Worm (Caenorhabditis elegans) whole organism, L4 larva: ENCODE measurements around the gene C13A2.12.

ENCODE experiments used
- F26F4.8 ChIP-seq: fragments of 200-800 bp; sonication (Bioruptor generic); conservative IDR thresholded peaks from 2 replicates; pipeline ENCODE4 v1.3.6; 2022; ENCODE audit warnings: missing genetic modification characterization, missing compliant biosample characterization
- R02D3.7 ChIP-seq: fragments of 150-350 bp; sonication (generic microtip); optimal IDR thresholded peaks from 3 replicates; lab custom pipeline; 2014; ENCODE audit warnings: missing biosample characterization, missing genetic modification characterization
- T26A8.4 ChIP-seq: fragments of 200-800 bp; sonication (Bioruptor generic); IDR thresholded peaks from 2 replicates; pipeline ENCODE4 v1.3.6; 2022; ENCODE audit warnings: missing genetic modification characterization, missing compliant biosample characterization
- Y5F2A.4 ChIP-seq: fragments of 200-800 bp; sonication (Bioruptor generic); optimal IDR thresholded peaks from 2 replicates; lab custom pipeline; 2018; ENCODE audit warnings: mild to moderate bottlenecking, missing genetic modification characterization, missing compliant biosample characterization
- ZK337.2 ChIP-seq: fragments of 200-800 bp; sonication (Bioruptor generic); IDR thresholded peaks from 2 replicates; pipeline ENCODE4 v1.3.6; 2022; ENCODE audit warnings: missing genetic modification reagents, missing genetic modification characterization, missing compliant biosample characterization
- ZK546.5 ChIP-seq, 2 experiments: sonication (generic microtip); optimal IDR thresholded peaks; 2 replicates each; lab custom pipeline; 2017; ENCODE audit warnings: missing biosample characterization in 2 of 2, missing genetic modification characterization in 2 of 2
- aha-1 ChIP-seq: fragments of 150-350 bp; peaks from one replicate; lab custom pipeline; 2014; ENCODE audit warnings: missing biosample characterization, missing genetic modification characterization
- ceh-32 ChIP-seq: sonication (generic microtip); optimal IDR thresholded peaks from 2 replicates; lab custom pipeline; 2016; ENCODE audit warnings: mild to moderate bottlenecking, missing genetic modification characterization, missing compliant biosample characterization; ENCODE audit not compliant: poor library complexity
- ctbp-1 ChIP-seq: fragments of 200-800 bp; sonication (Bioruptor generic); IDR thresholded peaks from 2 replicates; pipeline ENCODE4 v1.3.6; 2022; ENCODE audit warnings: missing genetic modification reagents, missing genetic modification characterization, missing compliant biosample characterization
- daf-8 ChIP-seq: fragments of 200-800 bp; sonication (Bioruptor generic); IDR thresholded peaks from 2 replicates; pipeline ENCODE4 v1.3.6; 2022; ENCODE audit warnings: missing genetic modification characterization, missing compliant biosample characterization
- egl-43 ChIP-seq: fragments of 200-800 bp; sonication (Bioruptor generic); IDR thresholded peaks from 2 replicates; pipeline ENCODE4 v1.3.6; 2022; ENCODE audit warnings: missing genetic modification reagents, missing genetic modification characterization, missing compliant biosample characterization
- fkh-10 ChIP-seq: fragments of 150-350 bp; optimal IDR thresholded peaks from 2 replicates; lab custom pipeline; 2014; ENCODE audit warnings: missing biosample characterization, missing genetic modification reagents, missing genetic modification characterization
- fos-1 ChIP-seq: fragments of 150-350 bp; optimal IDR thresholded peaks from 2 replicates; lab custom pipeline; 2014; ENCODE audit warnings: missing biosample characterization, missing genetic modification characterization
- gei-8 ChIP-seq: fragments of 200-800 bp; sonication (Bioruptor generic); optimal IDR thresholded peaks from 2 replicates; lab custom pipeline; 2018; ENCODE audit warnings: mild to moderate bottlenecking, missing genetic modification characterization, missing compliant biosample characterization
- hif-1 ChIP-seq, 2 experiments: sonication (generic microtip); optimal IDR thresholded peaks; 2 replicates each; lab custom pipeline; 2016 to 2017; ENCODE audit warnings: missing compliant biosample characterization in 2 of 2, missing genetic modification characterization in 2 of 2, missing genetic modification reagents in 2 of 2, missing genotype in 2 of 2, mild to moderate bottlenecking in 1 of 2
- hlh-30 ChIP-seq: sonication (generic microtip); optimal IDR thresholded peaks from 2 replicates; lab custom pipeline; 2017; ENCODE audit warnings: antibody characterized with exemption, mild to moderate bottlenecking, missing genetic modification characterization, missing compliant biosample characterization; ENCODE audit not compliant: insufficient read depth
- jun-1 ChIP-seq: fragments of 150-350 bp; optimal IDR thresholded peaks from 2 replicates; lab custom pipeline; 2014; ENCODE audit warnings: missing biosample characterization, missing genetic modification reagents, missing genetic modification characterization
- lin-15B ChIP-seq: fragments of 150-350 bp; sonication (generic microtip); optimal IDR thresholded peaks from 3 replicates; lab custom pipeline; 2014; ENCODE audit warnings: missing biosample characterization, missing genetic modification characterization
- lin-38 ChIP-seq: fragments of 200-800 bp; sonication (Bioruptor generic); IDR thresholded peaks from 2 replicates; pipeline ENCODE4 v1.3.6; 2022; ENCODE audit warnings: missing genetic modification reagents, missing genetic modification characterization, missing compliant biosample characterization
- lir-3 ChIP-seq: sonication (generic microtip); optimal IDR thresholded peaks from 2 replicates; lab custom pipeline; 2016; ENCODE audit warnings: mild to moderate bottlenecking, missing genetic modification characterization, missing compliant biosample characterization
- lsy-2 ChIP-seq, 2 experiments: fragments of 150-350 bp in 1 of 2; sonication (generic microtip) in 1 of 2; optimal IDR thresholded peaks; 2 replicates each; lab custom pipeline; 2014 to 2017; ENCODE audit warnings: missing biosample characterization in 2 of 2, missing genetic modification characterization in 2 of 2
- mdl-1 ChIP-seq, 2 experiments: fragments of 150-350 bp in 1 of 2; sonication (generic microtip) in 1 of 2; optimal IDR thresholded peaks; 2 replicates each; lab custom pipeline; 2014 to 2017; ENCODE audit warnings: missing biosample characterization in 2 of 2, missing genetic modification characterization in 2 of 2
- mep-1 ChIP-seq: fragments of 150-350 bp; sonication (generic microtip); optimal IDR thresholded peaks from 3 replicates; lab custom pipeline; 2014; ENCODE audit warnings: missing biosample characterization, missing genetic modification characterization
- mes-2 ChIP-seq: sonication (generic microtip); optimal IDR thresholded peaks from 2 replicates; lab custom pipeline; 2016; ENCODE audit warnings: missing genotype, mild to moderate bottlenecking, missing genetic modification characterization, missing compliant biosample characterization; ENCODE audit not compliant: poor library complexity, severe bottlenecking
- mxl-2 ChIP-seq: fragments of 200-800 bp; sonication (Bioruptor generic); conservative IDR thresholded peaks from 2 replicates; pipeline ENCODE4 v1.3.6; 2022; ENCODE audit warnings: missing genetic modification reagents, missing genetic modification characterization, missing compliant biosample characterization
- nhr-237 ChIP-seq: sonication (generic microtip); optimal IDR thresholded peaks from 2 replicates; lab custom pipeline; 2017; ENCODE audit warnings: missing biosample characterization, missing genetic modification characterization
- nhr-25 ChIP-seq: sonication (generic microtip); optimal IDR thresholded peaks from 2 replicates; lab custom pipeline; 2017; ENCODE audit warnings: missing genetic modification characterization, mild to moderate bottlenecking, missing compliant biosample characterization, antibody characterized with exemption, moderate library complexity, borderline replicate concordance; ENCODE audit not compliant: insufficient read depth
- nhr-41 ChIP-seq: fragments of 200-800 bp; sonication (Bioruptor generic); IDR thresholded peaks from 2 replicates; pipeline ENCODE4 v1.3.6; 2022; ENCODE audit warnings: missing genetic modification reagents, missing genetic modification characterization, missing compliant biosample characterization
- nhr-42 ChIP-seq: fragments of 200-800 bp; sonication (Bioruptor generic); IDR thresholded peaks from 2 replicates; pipeline ENCODE4 v1.3.6; 2022; ENCODE audit warnings: missing genetic modification characterization, missing compliant biosample characterization
- nhr-76 ChIP-seq: fragments of 150-350 bp; optimal IDR thresholded peaks from 2 replicates; lab custom pipeline; 2014; ENCODE audit warnings: missing biosample characterization, missing genetic modification characterization
- snpc-4 ChIP-seq: fragments of 150-350 bp; optimal IDR thresholded peaks from 2 replicates; lab custom pipeline; 2014; ENCODE audit warnings: missing biosample characterization, missing genetic modification characterization
- unc-62 ChIP-seq, 3 experiments: fragments of 150-350 bp in 1 of 3; sonication (generic microtip); optimal IDR thresholded peaks in 2 of 3; peaks in 1 of 3; 1 replicate in 1 of 3; 2 replicates in 2 of 3; lab custom pipeline; 2014 to 2017; ENCODE audit warnings: missing biosample characterization in 3 of 3, missing genetic modification characterization in 3 of 3, missing genetic modification reagents in 3 of 3, missing genotype in 1 of 3
- zag-1 ChIP-seq: fragments of 150-350 bp; optimal IDR thresholded peaks from 2 replicates; lab custom pipeline; 2014; ENCODE audit warnings: missing biosample characterization, missing genetic modification characterization

Gene C13A2.12

DNA sequence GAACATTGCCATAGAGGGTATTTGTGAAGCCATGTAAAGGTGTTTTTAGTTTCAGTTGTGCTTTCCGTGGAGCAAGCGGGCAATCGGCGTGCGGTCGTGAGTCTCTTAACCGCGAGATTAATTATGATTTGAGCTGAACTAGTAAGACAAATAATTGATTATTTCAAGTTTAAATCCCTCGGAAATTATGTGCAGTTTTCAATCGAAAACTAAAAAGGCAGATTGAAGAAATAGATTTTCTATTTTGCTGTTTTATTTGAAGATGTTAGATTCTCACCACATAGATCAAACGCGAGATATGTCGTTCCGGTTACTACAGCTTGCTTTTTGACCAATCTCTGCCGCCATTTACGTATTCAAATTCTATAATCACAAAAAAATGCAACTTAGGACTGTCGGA lies 23.0 kb downstream of the C13A2.12 start, which contains the start of gene C13A2.3:
C13A2.3 (plus strand) TSS at position 301 of the 400 bp plus-strand sequence.
- TF ChIP-seq nhr-42, result no peak
- TF ChIP-seq unc-62 (GFP tag; optimal IDR thresholded peaks at IDR 0.05 in 1 of 2; lab: Kevin White, UChicago), result peak in 1 of 2 experiments; percentile 28
- no peak for TF ChIP-seq unc-62 (tag; optimal IDR thresholded peaks at IDR 0.05; lab: Kevin White, UChicago)

DNA sequence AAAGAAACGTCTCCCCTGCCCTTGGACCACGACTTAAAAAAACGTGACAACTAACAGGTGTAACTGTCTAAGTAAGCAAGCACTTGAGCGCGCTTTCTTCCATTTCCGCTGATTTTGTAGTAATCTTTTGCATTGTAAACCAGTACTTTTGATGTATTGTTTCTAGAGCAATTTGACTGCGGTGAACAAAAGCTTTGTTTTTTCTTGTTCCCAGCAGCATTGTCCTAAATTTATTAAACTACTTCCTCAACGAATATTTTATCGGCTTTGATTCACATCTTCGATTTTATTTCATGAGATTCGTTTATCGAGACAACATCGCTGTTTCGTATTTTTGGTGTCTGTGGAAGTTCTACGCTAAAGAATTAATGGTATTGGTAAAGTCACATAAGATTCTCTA lies 29.6 kb downstream of the C13A2.12 start, which contains the start of gene C13A2.1:
C13A2.1 (plus strand) TSS at position 301 of the 400 bp plus-strand sequence.
- TF ChIP-seq daf-8 (no peak), aha-1 (tag; lab: Kevin White, UChicago) (no peak), mep-1 (no peak), nhr-41 (GFP tag; lab: Robert Waterston, UW) (no peak), zag-1 (tag; lab: Kevin White, UChicago) (no peak), ceh-32 (tag; lab: Kevin White, UChicago) (no peak), lir-3 (tag; lab: Kevin White, UChicago) (no peak), lsy-2 (tag; optimal IDR thresholded peaks at IDR 0.05; lab: Kevin White, UChicago) (no peak), nhr-237 (tag; lab: Kevin White, UChicago) (no peak), mdl-1 (tag; optimal IDR thresholded peaks at IDR 0.05; lab: Kevin White, UChicago) (no peak), nhr-42 (no peak), ZK337.2 (GFP tag; lab: Robert Waterston, UW) (no peak)

DNA sequence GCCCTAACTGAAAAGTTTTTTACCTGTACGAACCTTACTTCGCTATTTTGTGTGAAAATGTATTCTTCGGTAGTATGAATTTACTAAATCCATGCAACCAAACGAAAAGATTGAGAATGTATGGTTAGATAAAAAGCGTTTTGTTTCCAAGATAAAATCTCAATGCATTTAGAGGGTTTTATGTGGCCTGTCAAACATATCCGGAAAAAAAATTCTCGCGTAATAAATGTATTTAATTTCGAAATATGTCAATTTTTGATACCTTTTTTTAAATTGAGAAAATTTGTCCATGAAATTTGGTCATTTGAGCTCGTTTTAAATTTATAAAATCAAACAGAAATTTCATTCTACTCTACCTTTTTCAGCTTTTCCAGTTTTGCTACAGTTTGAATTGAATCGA lies 36.2 kb downstream of the C13A2.12 start, which contains the start of gene F07G11.4:
F07G11.4 (minus strand) TSS at position 101 of the 400 bp plus-strand sequence.
- TF ChIP-seq F26F4.8 (GFP tag; lab: Robert Waterston, UW) (no peak), lsy-2 (tag; optimal IDR thresholded peaks at IDR 0.05; lab: Kevin White, UChicago) (no peak), jun-1 (tag; lab: Kevin White, UChicago) (no peak), hif-1 (tag; optimal IDR thresholded peaks at IDR 0.05; lab: Kevin White, UChicago) (no peak), nhr-41 (GFP tag; lab: Robert Waterston, UW) (no peak), Y5F2A.4 (GFP tag; lab: Kevin White, UChicago) (no peak), mxl-2 (GFP tag; lab: Robert Waterston, UW) (no peak), unc-62 (GFP tag; optimal IDR thresholded peaks at IDR 0.05 in 1 of 2; lab: Kevin White, UChicago) (no peak), unc-62 (tag; optimal IDR thresholded peaks at IDR 0.05; lab: Kevin White, UChicago) (no peak), mes-2 (tag; lab: Kevin White, UChicago) (no peak), lin-38 (GFP tag; lab: Robert Waterston, UW) (no peak), ctbp-1 (GFP tag; lab: Robert Waterston, UW) (no peak), nhr-25 (tag; lab: Kevin White, UChicago) (no peak), fos-1 (tag; lab: Kevin White, UChicago) (no peak), R02D3.7 (tag; lab: Kevin White, UChicago) (no peak), daf-8 (no peak)
- TF ChIP-seq, all 104 proteins: peak for 0

DNA sequence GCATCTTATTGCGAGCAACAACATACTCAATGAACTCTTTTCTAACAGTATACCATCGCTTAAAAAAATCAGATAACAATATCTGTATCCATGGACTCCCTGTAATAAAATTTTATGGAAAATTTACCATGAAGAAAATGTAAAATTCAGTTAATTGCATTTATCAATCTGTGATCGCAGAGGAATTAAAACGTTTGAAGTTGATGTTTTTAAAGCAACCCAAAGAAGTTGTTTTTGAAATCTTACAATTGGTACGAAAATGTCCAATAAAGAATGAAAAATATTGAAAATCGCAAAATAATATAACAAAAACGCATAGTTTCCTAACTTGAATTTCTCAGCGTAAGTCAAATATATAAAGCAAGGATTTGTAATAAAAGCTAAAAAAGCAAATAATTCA lies 38.2 kb downstream of the C13A2.12 start, which contains the start of gene srj-32:
srj-32 (minus strand) TSS at position 101 of the 400 bp plus-strand sequence.
- TF ChIP-seq hlh-30, result no peak
- TF ChIP-seq fkh-10 (GFP tag; lab: Kevin White, UChicago), result no peak
- TF ChIP-seq T26A8.4 (GFP tag; lab: Robert Waterston, UW), result no peak
- no peak for TF ChIP-seq egl-43
- TF ChIP-seq snpc-4, result no peak
- TF ChIP-seq lin-15B (tag; lab: Kevin White, UChicago), result no peak
- no peak for TF ChIP-seq nhr-76 (tag; lab: Kevin White, UChicago)
- TF ChIP-seq mxl-2 (GFP tag; lab: Robert Waterston, UW), result no peak
- TF ChIP-seq ZK546.5 (tag; optimal IDR thresholded peaks at IDR 0.05; lab: Kevin White, UChicago), result no peak
- no peak for TF ChIP-seq gei-8
- no peak for TF ChIP-seq aha-1 (tag; lab: Kevin White, UChicago)
